Worm (Caenorhabditis elegans) whole organism, young adult: ENCODE data around the gene mig-10.

Source experiments
- cebp-2 ChIP-seq: fragments of 200-800 bp; sonication (Bioruptor generic); IDR thresholded peaks from 2 replicates; pipeline ENCODE4 v1.3.6; 2022; ENCODE audit warnings: missing genetic modification characterization, missing compliant biosample characterization
- ekl-4 ChIP-seq: fragments of 200-800 bp; sonication (Bioruptor generic); IDR thresholded peaks from 2 replicates; pipeline ENCODE4 v1.3.6; 2022; ENCODE audit warnings: missing genetic modification reagents, missing genetic modification characterization, missing compliant biosample characterization
- nfya-1 ChIP-seq: sonication (generic microtip); optimal IDR thresholded peaks from 2 replicates; lab custom pipeline; 2017; ENCODE audit warnings: antibody characterized with exemption, missing compliant biosample characterization, missing genetic modification characterization, borderline replicate concordance; ENCODE audit not compliant: insufficient read depth
- pha-4 ChIP-seq: fragments of 150-350 bp; sonication (generic microtip); optimal IDR thresholded peaks from 2 replicates; lab custom pipeline; 2014; ENCODE audit warnings: missing biosample characterization, missing genetic modification reagents, missing genetic modification characterization

- TF ChIP-seq pha-4 (tag; lab: Kevin White, UChicago) (no peak), nfya-1 (tag; lab: Kevin White, UChicago) (no peak), cebp-2 (no peak), ekl-4 (peak; percentile 56)
Measured at ce11 chrIII:8242809-8243208, 36.1 kb upstream of the mig-10 start, which contains the start of gene C02F5.12.
